Worm (Caenorhabditis elegans) whole organism, young adult: ENCODE data around the gene K10H10.10.

ENCODE experiments used
- B0035.1 ChIP-seq: sonication (generic microtip); optimal IDR thresholded peaks from 2 replicates; lab custom pipeline; 2016; ENCODE audit warnings: missing genetic modification characterization, mild to moderate bottlenecking, missing compliant biosample characterization, missing genotype, missing genetic modification reagents
- B0261.1 ChIP-seq: sonication (generic microtip); optimal IDR thresholded peaks from 2 replicates; lab custom pipeline; 2016; ENCODE audit warnings: mild to moderate bottlenecking, missing genetic modification characterization, moderate library complexity, missing compliant biosample characterization
- B0336.3 ChIP-seq: fragments of 200-800 bp; sonication (Bioruptor generic); IDR thresholded peaks from 2 replicates; pipeline ENCODE4 v1.3.6; 2022; ENCODE audit warnings: missing genetic modification characterization, missing compliant biosample characterization
- F33H1.4 ChIP-seq: fragments of 200-800 bp; sonication (Bioruptor generic); IDR thresholded peaks from 2 replicates; pipeline ENCODE4 v1.3.6; 2022; ENCODE audit warnings: missing genetic modification reagents, missing genetic modification characterization, missing compliant biosample characterization
- F37B4.10 ChIP-seq: fragments of 200-800 bp; sonication (Bioruptor generic); IDR thresholded peaks from 2 replicates; pipeline ENCODE4 v1.3.6; 2022; ENCODE audit warnings: missing genetic modification characterization, missing compliant biosample characterization
- F49E8.2 ChIP-seq: sonication (generic microtip); optimal IDR thresholded peaks from 3 replicates; lab custom pipeline; 2017; ENCODE audit warnings: missing genetic modification characterization, mild to moderate bottlenecking, missing compliant biosample characterization, antibody characterized with exemption, moderate library complexity; ENCODE audit not compliant: insufficient read depth
- F55B11.4 ChIP-seq: sonication (generic microtip); optimal IDR thresholded peaks from 2 replicates; lab custom pipeline; 2016; ENCODE audit warnings: missing compliant biosample characterization, missing genetic modification characterization, borderline replicate concordance; ENCODE audit not compliant: insufficient read depth
- F57C9.4 ChIP-seq: sonication (generic microtip); optimal IDR thresholded peaks from 2 replicates; lab custom pipeline; 2017; ENCODE audit warnings: mild to moderate bottlenecking, missing genetic modification characterization, missing compliant biosample characterization
- akir-1 ChIP-seq: fragments of 200-800 bp; sonication (Bioruptor generic); optimal IDR thresholded peaks from 2 replicates; lab custom pipeline; 2018; ENCODE audit warnings: mild to moderate bottlenecking, missing genetic modification characterization, moderate library complexity, missing compliant biosample characterization
- aptf-3 ChIP-seq: fragments of 200-800 bp; sonication (Bioruptor generic); IDR thresholded peaks from 2 replicates; pipeline ENCODE4 v1.3.6; 2022; ENCODE audit warnings: missing genetic modification characterization, missing compliant biosample characterization
- attf-5 ChIP-seq: fragments of 200-800 bp; sonication (Bioruptor generic); optimal IDR thresholded peaks from 2 replicates; lab custom pipeline; 2018; ENCODE audit warnings: mild to moderate bottlenecking, missing genetic modification characterization, missing compliant biosample characterization
- bed-2 ChIP-seq: fragments of 200-800 bp; sonication (Bioruptor generic); IDR thresholded peaks from 2 replicates; pipeline ENCODE4 v1.3.6; 2022; ENCODE audit warnings: missing genetic modification reagents, missing genetic modification characterization, missing compliant biosample characterization
- ccch-3 ChIP-seq: fragments of 200-800 bp; sonication (Bioruptor generic); optimal IDR thresholded peaks from 2 replicates; lab custom pipeline; 2018; ENCODE audit warnings: mild to moderate bottlenecking, missing genetic modification characterization, missing compliant biosample characterization
- cebp-1 ChIP-seq, 2 experiments: fragments of 200-800 bp in 1 of 2; sonication (Bioruptor generic) in 1 of 2; sonication (generic microtip) in 1 of 2; IDR thresholded peaks in 1 of 2; optimal IDR thresholded peaks in 1 of 2; 2 replicates each; pipeline versions ENCODE4 v1.3.6 to Lab custom; 2017 to 2022; ENCODE audit warnings: missing compliant biosample characterization in 2 of 2, missing genetic modification characterization in 2 of 2, mild to moderate bottlenecking in 1 of 2, missing genetic modification reagents in 1 of 2, moderate library complexity in 1 of 2
- ceh-100 ChIP-seq: fragments of 200-800 bp; sonication (Bioruptor generic); IDR thresholded peaks from 2 replicates; pipeline ENCODE4 v1.3.6; 2022; ENCODE audit warnings: missing genetic modification reagents, missing genetic modification characterization, missing compliant biosample characterization
- chd-7 ChIP-seq: sonication (generic microtip); optimal IDR thresholded peaks from 2 replicates; lab custom pipeline; 2016; ENCODE audit warnings: mild to moderate bottlenecking, missing genetic modification characterization, moderate library complexity, missing compliant biosample characterization
- dox-1 ChIP-seq: fragments of 200-800 bp; sonication (Bioruptor generic); IDR thresholded peaks from 2 replicates; pipeline ENCODE4 v1.3.6; 2022; ENCODE audit warnings: missing genetic modification reagents, missing genetic modification characterization, missing compliant biosample characterization
- egl-18 ChIP-seq: fragments of 200-800 bp; sonication (Bioruptor generic); IDR thresholded peaks from 2 replicates; pipeline ENCODE4 v1.3.6; 2022; ENCODE audit warnings: missing genetic modification reagents, missing genetic modification characterization, missing compliant biosample characterization
- hmg-20 ChIP-seq: fragments of 200-800 bp; sonication (Bioruptor generic); IDR thresholded peaks from 2 replicates; pipeline ENCODE4 v1.3.6; 2022; ENCODE audit warnings: missing genetic modification reagents, missing genetic modification characterization, missing compliant biosample characterization
- lin-35 ChIP-seq, 3 experiments: fragments of 150-350 bp in 2 of 3; sonication (generic microtip) in 1 of 3; optimal IDR thresholded peaks; 2 replicates each; lab custom pipeline; 2014 to 2018; ENCODE audit warnings: missing biosample characterization in 3 of 3, missing genetic modification characterization in 3 of 3, missing genetic modification reagents in 3 of 3
- lin-54 ChIP-seq: fragments of 200-800 bp; sonication (Bioruptor generic); optimal IDR thresholded peaks from 2 replicates; lab custom pipeline; 2018; ENCODE audit warnings: mild to moderate bottlenecking, missing genetic modification characterization, missing compliant biosample characterization
- lir-1 ChIP-seq: fragments of 200-800 bp; sonication (Bioruptor generic); conservative IDR thresholded peaks from 2 replicates; pipeline ENCODE4 v1.3.6; 2022; ENCODE audit warnings: missing genetic modification reagents, missing genetic modification characterization, missing compliant biosample characterization
- lsy-27 ChIP-seq: sonication (generic microtip); optimal IDR thresholded peaks from 2 replicates; lab custom pipeline; 2017; ENCODE audit warnings: missing genetic modification characterization, mild to moderate bottlenecking, missing compliant biosample characterization, antibody characterized with exemption, missing genotype, borderline replicate concordance; ENCODE audit not compliant: insufficient read depth
- madf-10 ChIP-seq: sonication (generic microtip); optimal IDR thresholded peaks from 2 replicates; lab custom pipeline; 2016; ENCODE audit warnings: mild to moderate bottlenecking, missing genetic modification characterization, missing compliant biosample characterization
- madf-3 ChIP-seq: fragments of 200-800 bp; sonication (Bioruptor generic); IDR thresholded peaks from 2 replicates; pipeline ENCODE4 v1.3.6; 2022; ENCODE audit warnings: missing genetic modification reagents, missing genetic modification characterization, missing compliant biosample characterization
- madf-8 ChIP-seq: fragments of 200-800 bp; sonication (Bioruptor generic); conservative IDR thresholded peaks from 2 replicates; pipeline ENCODE4 v1.3.6; 2022; ENCODE audit warnings: missing genetic modification reagents, missing genetic modification characterization, missing compliant biosample characterization
- mcd-1 ChIP-seq: fragments of 200-800 bp; sonication (Bioruptor generic); IDR thresholded peaks from 2 replicates; pipeline ENCODE4 v1.3.6; 2022; ENCODE audit warnings: missing genetic modification reagents, missing genetic modification characterization, missing compliant biosample characterization
- mes-4 ChIP-seq: sonication (generic microtip); optimal IDR thresholded peaks from 2 replicates; lab custom pipeline; 2016; ENCODE audit warnings: missing genotype, missing genetic modification characterization, missing compliant biosample characterization
- nfya-2 ChIP-seq: fragments of 200-800 bp; sonication (Bioruptor generic); IDR thresholded peaks from 2 replicates; pipeline ENCODE4 v1.3.6; 2022; ENCODE audit warnings: missing genetic modification reagents, missing genetic modification characterization, missing compliant biosample characterization
- nfyb-1 ChIP-seq: fragments of 200-800 bp; sonication (Bioruptor generic); IDR thresholded peaks from 2 replicates; pipeline ENCODE4 v1.3.6; 2022; ENCODE audit warnings: missing genetic modification reagents, missing genetic modification characterization, missing compliant biosample characterization
- nhr-120 ChIP-seq: fragments of 200-800 bp; sonication (Bioruptor generic); IDR thresholded peaks from 2 replicates; pipeline ENCODE4 v1.3.6; 2022; ENCODE audit warnings: missing genetic modification characterization, missing compliant biosample characterization
- nhr-179 ChIP-seq: sonication (generic microtip); optimal IDR thresholded peaks from 2 replicates; lab custom pipeline; 2016; ENCODE audit warnings: mild to moderate bottlenecking, missing genetic modification characterization, missing compliant biosample characterization
- nhr-80 ChIP-seq: sonication (generic microtip); optimal IDR thresholded peaks from 2 replicates; lab custom pipeline; 2016; ENCODE audit warnings: missing genetic modification characterization, missing compliant biosample characterization
- pbrm-1 ChIP-seq: fragments of 200-800 bp; sonication (Bioruptor generic); IDR thresholded peaks from 2 replicates; pipeline ENCODE4 v1.3.6; 2022; ENCODE audit warnings: missing genetic modification reagents, missing genetic modification characterization, missing compliant biosample characterization
- pha-4 ChIP-seq: fragments of 150-350 bp; sonication (generic microtip); optimal IDR thresholded peaks from 2 replicates; lab custom pipeline; 2014; ENCODE audit warnings: missing biosample characterization, missing genetic modification reagents, missing genetic modification characterization
- rpc-1 ChIP-seq, 2 experiments: fragments of 150-350 bp in 1 of 2; sonication (generic microtip) in 1 of 2; optimal IDR thresholded peaks; 2 replicates each; lab custom pipeline; 2014 to 2018; ENCODE audit warnings: missing biosample characterization in 1 of 2, missing genetic modification characterization in 1 of 2, missing genetic modification reagents in 1 of 2, missing genotype in 1 of 2
- snpc-1.1 ChIP-seq: sonication (generic microtip); optimal IDR thresholded peaks from 2 replicates; lab custom pipeline; 2017; ENCODE audit warnings: missing genetic modification characterization, mild to moderate bottlenecking, missing compliant biosample characterization, antibody characterized with exemption, moderate library complexity, missing genotype, missing genetic modification reagents; ENCODE audit not compliant: insufficient read depth
- snpc-1.3 ChIP-seq: sonication (generic microtip); optimal IDR thresholded peaks from 2 replicates; lab custom pipeline; 2017; ENCODE audit warnings: missing genetic modification characterization, mild to moderate bottlenecking, missing compliant biosample characterization, antibody characterized with exemption, moderate library complexity, missing genotype, missing genetic modification reagents; ENCODE audit not compliant: insufficient read depth
- sptf-2 ChIP-seq: fragments of 200-800 bp; sonication (Bioruptor generic); optimal IDR thresholded peaks from 2 replicates; lab custom pipeline; 2018; ENCODE audit warnings: mild to moderate bottlenecking, missing genetic modification characterization, missing compliant biosample characterization
- tbp1 ChIP-seq: fragments of 200-800 bp; sonication (Bioruptor generic); optimal IDR thresholded peaks from 2 replicates; lab custom pipeline; 2018; ENCODE audit warnings: mild to moderate bottlenecking, missing genetic modification characterization, missing compliant biosample characterization
- tlf-1 ChIP-seq: fragments of 200-800 bp; sonication (Bioruptor generic); optimal IDR thresholded peaks from 2 replicates; lab custom pipeline; 2018; ENCODE audit warnings: mild to moderate bottlenecking, missing genetic modification characterization, missing compliant biosample characterization
- xnd-1 ChIP-seq: sonication (generic microtip); optimal IDR thresholded peaks from 2 replicates; lab custom pipeline; 2016; ENCODE audit warnings: missing genotype, missing genetic modification reagents, missing genetic modification characterization, missing compliant biosample characterization
- ztf-18 ChIP-seq: sonication (generic microtip); optimal IDR thresholded peaks from 2 replicates; lab custom pipeline; 2016; ENCODE audit warnings: missing genotype, mild to moderate bottlenecking, missing genetic modification characterization, missing compliant biosample characterization
- ztf-22 ChIP-seq: fragments of 200-800 bp; sonication (Bioruptor generic); optimal IDR thresholded peaks from 2 replicates; lab custom pipeline; 2018; ENCODE audit warnings: mild to moderate bottlenecking, missing genetic modification characterization, moderate library complexity, missing compliant biosample characterization
- ztf-28 ChIP-seq: fragments of 200-800 bp; sonication (Bioruptor generic); IDR thresholded peaks from 2 replicates; pipeline ENCODE4 v1.3.6; 2022; ENCODE audit warnings: missing genetic modification reagents, missing genetic modification characterization, missing compliant biosample characterization
- ztf-3 ChIP-seq: fragments of 200-800 bp; sonication (Bioruptor generic); optimal IDR thresholded peaks from 2 replicates; lab custom pipeline; 2018; ENCODE audit warnings: mild to moderate bottlenecking, missing genetic modification characterization, missing compliant biosample characterization

The K10H10.10 gene

DNA sequence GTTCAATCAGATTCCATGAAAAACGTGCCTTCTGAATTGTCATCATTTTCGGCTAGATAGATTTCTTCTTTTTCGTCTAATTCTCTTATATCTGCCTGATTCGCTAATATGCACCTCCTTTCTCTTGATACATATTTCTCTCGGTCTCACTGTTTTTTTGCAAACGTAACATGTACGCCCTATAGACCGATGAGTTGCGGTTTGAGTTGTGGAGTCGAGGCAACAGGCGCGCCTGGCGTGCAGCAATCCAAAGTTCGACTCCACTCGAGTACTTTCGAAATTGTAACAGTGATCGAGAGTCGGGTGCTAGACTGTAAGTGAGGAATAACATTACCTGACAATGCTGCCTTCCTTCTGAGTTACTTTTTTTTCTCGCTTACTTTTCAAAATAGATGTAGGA is 10.8 kb upstream of the K10H10.10 start (continued):
- TF ChIP-seq ztf-22 (peak; percentile 74), egl-18 (GFP tag; lab: Robert Waterston, UW) (no peak), akir-1 (GFP tag; lab: Kevin White, UChicago) (peak; percentile 88), nfya-2 (GFP tag; lab: Robert Waterston, UW) (no peak), snpc-1.1 (peak; percentile 86), chd-7 (tag; lab: Kevin White, UChicago) (peak; percentile 92), F55B11.4 (tag; lab: Kevin White, UChicago) (peak; percentile 48), ccch-3 (GFP tag; lab: Kevin White, UChicago) (no peak), madf-8 (GFP tag; lab: Robert Waterston, UW) (peak; percentile 36; the same call in 1 of the 2 replicates), F57C9.4 (tag; lab: Kevin White, UChicago) (peak; percentile 76), tbp1 (GFP tag; lab: Kevin White, UChicago) (peak; percentile 99), B0261.1 (tag; lab: Kevin White, UChicago) (peak; percentile 93), lin-35 (GFP tag; optimal IDR thresholded peaks at IDR 0.05; lab: Kevin White, UChicago) (peak in 1 of 3 experiments; percentile 79), mes-4 (tag; lab: Kevin White, UChicago) (peak; percentile 84), xnd-1 (no peak), cebp-1 (GFP tag; IDR thresholded peaks at IDR 0.05; lab: Robert Waterston, UW) (peak; percentile 47; the same call in 1 of the 2 replicates), cebp-1 (tag; optimal IDR thresholded peaks at IDR 0.05; lab: Kevin White, UChicago) (peak; percentile 85), rpc-1 (optimal IDR thresholded peaks at IDR 0.05; lab: Kevin White, UChicago) (peak; percentile 93), rpc-1 (tag; optimal IDR thresholded peaks at IDR 0.05; lab: Kevin White, UChicago) (peak; percentile 98), ztf-3 (GFP tag; lab: Kevin White, UChicago) (peak; percentile 8), F49E8.2 (tag; lab: Kevin White, UChicago) (peak; percentile 80), ceh-100 (GFP tag; lab: Robert Waterston, UW) (peak; percentile 67), snpc-1.3 (tag; lab: Kevin White, UChicago) (peak; percentile 92), ztf-18 (tag; lab: Kevin White, UChicago) (peak; percentile 87), hmg-20 (GFP tag; lab: Robert Waterston, UW) (peak; percentile 78; the same call in 1 of the 2 replicates), madf-3 (GFP tag; lab: Robert Waterston, UW) (0 out of 2 replicates have a peak, but pooled peaks have one; percentile 11), nhr-120 (GFP tag; lab: Robert Waterston, UW) (peak; percentile 89; the same call in 1 of the 2 replicates), nhr-80 (tag; lab: Kevin White, UChicago) (peak; percentile 73), mcd-1 (GFP tag; lab: Robert Waterston, UW) (peak; percentile 71), lir-1 (GFP tag; lab: Robert Waterston, UW) (peak; percentile 67), bed-2 (GFP tag; lab: Robert Waterston, UW) (peak; percentile 61; the same call in 1 of the 2 replicates), madf-10 (peak; percentile 90), F37B4.10 (GFP tag; lab: Robert Waterston, UW) (no peak), pha-4 (tag; lab: Kevin White, UChicago) (no peak), dox-1 (GFP tag; lab: Robert Waterston, UW) (peak; percentile 94), nfyb-1 (GFP tag; lab: Robert Waterston, UW) (peak; percentile 95), B0035.1 (tag; lab: Kevin White, UChicago) (peak; percentile 59), sptf-2 (GFP tag; lab: Kevin White, UChicago) (peak; percentile 86), lsy-27 (tag; lab: Kevin White, UChicago) (peak; percentile 58), ztf-28 (peak; percentile 63; the same call in 1 of the 2 replicates), lin-54 (GFP tag; lab: Kevin White, UChicago) (peak; percentile 86), pbrm-1 (GFP tag; lab: Robert Waterston, UW) (peak; percentile 72; the same call in 1 of the 2 replicates), B0336.3 (peak; percentile 87), attf-5 (GFP tag; lab: Kevin White, UChicago) (peak; percentile 92), F33H1.4 (GFP tag; lab: Robert Waterston, UW) (peak; percentile 54), aptf-3 (GFP tag; lab: Robert Waterston, UW) (0 out of 2 replicates have a peak, but pooled peaks have one; percentile 70), nhr-179 (tag; lab: Kevin White, UChicago) (no peak), tlf-1 (GFP tag; lab: Kevin White, UChicago) (peak; percentile 60)
